Worm (Caenorhabditis elegans) whole organism, L4/young adult: ENCODE measurements around the gene F15H10.7.

Source experiments
- W03F9.2 ChIP-seq: fragments of 150-350 bp; optimal IDR thresholded peaks from 2 replicates; lab custom pipeline; 2014; ENCODE audit warnings: missing biosample characterization, missing genetic modification characterization
- dao-5 ChIP-seq: sonication (generic microtip); optimal IDR thresholded peaks from 2 replicates; lab custom pipeline; 2016; ENCODE audit warnings: missing genotype, missing genetic modification characterization, moderate library complexity, missing compliant biosample characterization
- him-1 ChIP-seq: sonication (generic microtip); optimal IDR thresholded peaks from 2 replicates; lab custom pipeline; 2016; ENCODE audit warnings: missing genotype, missing genetic modification reagents, missing genetic modification characterization, missing compliant biosample characterization

ce11 chrV:10435198-10435597 is 29.0 kb upstream of the F15H10.7 start:
- TF ChIP-seq him-1 (tag; lab: Kevin White, UChicago) (no peak), W03F9.2 (tag; lab: Kevin White, UChicago) (no peak), dao-5 (tag; lab: Kevin White, UChicago) (no peak)
